Fruit fly (Drosophila melanogaster) whole organism, adult: ENCODE measurements around the gene ph-d.

Source experiments
- CG11617 ChIP-seq: fragments of 200-800 bp; sonication (Bioruptor generic); optimal IDR thresholded peaks from 2 replicates; lab custom pipeline; 2017; ENCODE audit warnings: mild to moderate bottlenecking, missing biosample characterization, missing genetic modification reagents, missing genetic modification characterization
- CG12768 ChIP-seq: fragments of 200-800 bp; sonication (Bioruptor generic); optimal IDR thresholded peaks from 2 replicates; lab custom pipeline; 2017; ENCODE audit warnings: missing biosample characterization, missing genetic modification characterization, mild to moderate bottlenecking, moderate library complexity, missing genetic modification reagents
- CG14711 ChIP-seq: fragments of 200-800 bp; sonication (Bioruptor generic); optimal IDR thresholded peaks from 2 replicates; lab custom pipeline; 2018; ENCODE audit warnings: missing biosample characterization, mild to moderate bottlenecking, missing genetic modification characterization, moderate library complexity
- CG1620 ChIP-seq: fragments of 200-800 bp; sonication (Bioruptor generic); optimal IDR thresholded peaks from 2 replicates; lab custom pipeline; 2016; ENCODE audit warnings: missing biosample characterization, missing genetic modification characterization
- CG33017 ChIP-seq: fragments of 200-800 bp; sonication (Bioruptor generic); optimal IDR thresholded peaks from 2 replicates; lab custom pipeline; 2018; ENCODE audit warnings: missing biosample characterization, mild to moderate bottlenecking, missing genetic modification characterization, moderate library complexity
- CG5204 ChIP-seq: fragments of 200-800 bp; sonication (Bioruptor generic); optimal IDR thresholded peaks from 2 replicates; lab custom pipeline; 2016; ENCODE audit warnings: missing biosample characterization, missing genetic modification characterization
- CG7045 ChIP-seq: fragments of 200-800 bp; sonication (Bioruptor generic); optimal IDR thresholded peaks from 2 replicates; lab custom pipeline; 2017; ENCODE audit warnings: missing biosample characterization, mild to moderate bottlenecking, missing genetic modification characterization
- CG7101 ChIP-seq: fragments of 200-800 bp; sonication (Bioruptor generic); optimal IDR thresholded peaks from 2 replicates; lab custom pipeline; 2018; ENCODE audit warnings: missing biosample characterization, mild to moderate bottlenecking, missing genetic modification characterization, moderate library complexity
- Clk ChIP-seq: fragments of 200-800 bp; sonication (Bioruptor generic); optimal IDR thresholded peaks from 2 replicates; lab custom pipeline; 2017; ENCODE audit warnings: missing biosample characterization, missing genetic modification characterization
- Crg-1 ChIP-seq: fragments of 200-800 bp; sonication (Bioruptor generic); optimal IDR thresholded peaks from 2 replicates; lab custom pipeline; 2016; ENCODE audit warnings: missing biosample characterization, missing genetic modification characterization
- Hr96 ChIP-seq: fragments of 200-800 bp; sonication (Bioruptor generic); optimal IDR thresholded peaks from 2 replicates; lab custom pipeline; 2016; ENCODE audit warnings: missing biosample characterization, missing genetic modification characterization
- Mnt ChIP-seq: fragments of 200-800 bp; sonication (Bioruptor generic); optimal IDR thresholded peaks from 2 replicates; lab custom pipeline; 2016; ENCODE audit warnings: missing biosample characterization, mild to moderate bottlenecking, missing genetic modification characterization
- bab1 ChIP-seq: fragments of 200-800 bp; sonication (Bioruptor generic); optimal IDR thresholded peaks from 3 replicates; lab custom pipeline; 2019; ENCODE audit warnings: missing biosample characterization, mild to moderate bottlenecking, missing genetic modification characterization, moderate library complexity
- cic ChIP-seq: fragments of 200-800 bp; sonication (Bioruptor generic); optimal IDR thresholded peaks from 2 replicates; lab custom pipeline; 2017; ENCODE audit warnings: missing biosample characterization, mild to moderate bottlenecking, missing genetic modification characterization, moderate library complexity
- cnc ChIP-seq, 2 experiments: fragments of >200 bp; optimal IDR thresholded peaks; 2 replicates each; lab custom pipeline; 2017
- kay ChIP-seq: fragments of 200-800 bp; sonication (Bioruptor generic); peaks from one replicate; lab custom pipeline; 2016; ENCODE audit warnings: missing biosample characterization, missing genetic modification characterization, borderline replicate concordance
- ovo ChIP-seq: fragments of 200-800 bp; sonication (Bioruptor generic); optimal IDR thresholded peaks from 2 replicates; lab custom pipeline; 2016; ENCODE audit warnings: missing biosample characterization, missing genetic modification characterization
- pad ChIP-seq: fragments of 200-800 bp; sonication (Bioruptor generic); optimal IDR thresholded peaks from 3 replicates; lab custom pipeline; 2017; ENCODE audit warnings: missing biosample characterization, missing genetic modification characterization, mild to moderate bottlenecking, moderate library complexity, missing genetic modification reagents
- tj ChIP-seq: fragments of 200-800 bp; sonication (Bioruptor generic); optimal IDR thresholded peaks from 3 replicates; lab custom pipeline; 2017; ENCODE audit warnings: missing biosample characterization, mild to moderate bottlenecking, missing genetic modification characterization, moderate library complexity
- toe ChIP-seq: fragments of 200-800 bp; sonication (Bioruptor generic); optimal IDR thresholded peaks from 2 replicates; lab custom pipeline; 2016; ENCODE audit warnings: missing biosample characterization, missing genetic modification characterization

The ph-d gene

dm6 chrX:2094072-2094761 lies 28.9 kb downstream of the ph-d start, which contains the start of gene csw:
Gene csw, plus strand, starts transcription at chrX:2094234.
- peak; percentile 30 for TF ChIP-seq CG5204 (GFP tag; lab: Kevin White, UChicago)
- TF ChIP-seq CG7101 (tag; lab: Kevin White, UChicago) = peak; percentile 70
- peak; percentile 30 for TF ChIP-seq CG12768 (GFP tag; lab: Kevin White, UChicago)
- no peak for TF ChIP-seq Hr96
- TF ChIP-seq bab1 (GFP tag; lab: Kevin White, UChicago) = peak; percentile 67
- TF ChIP-seq Crg-1 (GFP tag; lab: Kevin White, UChicago) = peak; percentile 52
- peak; percentile 18 for TF ChIP-seq CG33017 (tag; lab: Kevin White, UChicago)
- TF ChIP-seq ovo (GFP tag; lab: Kevin White, UChicago) = peak; percentile 70
- TF ChIP-seq Clk (GFP tag; lab: Kevin White, UChicago) = no peak
- TF ChIP-seq CG11617 (GFP tag; lab: Kevin White, UChicago) = peak; percentile 71
- peak; percentile 70 for TF ChIP-seq Mnt (GFP tag; lab: Kevin White, UChicago)
- TF ChIP-seq cic (GFP tag; lab: Kevin White, UChicago) = peak; percentile 33
- TF ChIP-seq toe (GFP tag; lab: Kevin White, UChicago) = no peak
- peak; percentile 55 for TF ChIP-seq CG1620 (GFP tag; lab: Kevin White, UChicago)
- peak; percentile 51 for TF ChIP-seq pad (GFP tag; lab: Kevin White, UChicago)
- TF ChIP-seq tj (GFP tag; lab: Kevin White, UChicago) = peak; percentile 65
- no peak for TF ChIP-seq cnc (optimal IDR thresholded peaks at IDR 0.05; lab: Kevin White, UChicago)
- TF ChIP-seq CG7045 (GFP tag; lab: Kevin White, UChicago) = no peak
- TF ChIP-seq CG14711 (tag; lab: Kevin White, UChicago) = peak; percentile 17
- TF ChIP-seq kay = no peak

DNA sequence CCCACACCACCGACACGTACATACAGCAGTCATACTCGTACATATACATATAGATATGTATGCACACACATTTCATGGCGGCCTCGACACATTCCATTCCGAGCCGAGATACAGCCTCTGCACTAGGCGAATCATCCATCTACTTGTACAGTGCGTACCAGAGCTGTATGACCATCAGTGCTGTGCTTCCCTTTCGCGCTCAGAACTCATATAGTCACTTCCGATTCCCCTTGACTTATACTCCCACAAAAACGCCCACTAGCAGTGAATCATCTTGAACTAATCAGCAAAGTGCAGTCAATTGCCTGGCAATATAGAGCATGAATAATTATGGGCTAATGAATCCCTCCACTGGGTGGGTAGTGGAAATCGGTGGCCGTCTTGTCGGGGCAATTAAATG lies 33.3 kb downstream of the ph-d start:
- TF ChIP-seq kay (no peak), CG12768 (GFP tag; lab: Kevin White, UChicago) (no peak), CG7101 (tag; lab: Kevin White, UChicago) (no peak), CG11617 (GFP tag; lab: Kevin White, UChicago) (no peak), CG33017 (tag; lab: Kevin White, UChicago) (no peak)

DNA sequence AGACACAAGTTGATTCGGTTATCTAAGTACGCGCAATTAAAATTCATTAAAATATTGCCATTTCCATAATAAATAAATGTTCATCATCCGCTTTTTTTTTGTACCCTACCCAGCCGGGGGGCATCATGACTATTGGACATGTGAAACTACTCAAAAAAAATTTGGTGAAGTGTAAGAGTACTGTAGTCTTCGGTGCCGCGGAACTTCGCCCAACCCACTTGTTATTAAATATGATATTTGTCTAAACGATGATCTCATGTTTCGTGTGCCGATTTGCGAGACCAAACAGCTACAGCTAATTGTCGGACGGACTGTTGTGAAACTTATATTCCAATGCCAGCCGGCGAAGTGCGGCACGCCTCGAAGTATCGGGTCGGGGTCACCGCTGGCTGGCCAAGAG lies 34.3 kb downstream of the ph-d start:
- no peak for TF ChIP-seq CG7101 (tag; lab: Kevin White, UChicago)
- no peak for TF ChIP-seq Mnt (GFP tag; lab: Kevin White, UChicago)
- TF ChIP-seq CG12768 (GFP tag; lab: Kevin White, UChicago) = no peak
- no peak for TF ChIP-seq bab1 (GFP tag; lab: Kevin White, UChicago)
- TF ChIP-seq cnc (optimal IDR thresholded peaks at IDR 0.05; lab: Kevin White, UChicago) = no peak
- TF ChIP-seq CG7045 (GFP tag; lab: Kevin White, UChicago) = no peak
- TF ChIP-seq CG33017 (tag; lab: Kevin White, UChicago) = no peak
- no peak for TF ChIP-seq Hr96
- no peak for TF ChIP-seq Crg-1 (GFP tag; lab: Kevin White, UChicago)
- TF ChIP-seq ovo (GFP tag; lab: Kevin White, UChicago) = no peak
- no peak for TF ChIP-seq cic (GFP tag; lab: Kevin White, UChicago)
- no peak for TF ChIP-seq CG1620 (GFP tag; lab: Kevin White, UChicago)
- TF ChIP-seq Clk (GFP tag; lab: Kevin White, UChicago) = no peak
- no peak for TF ChIP-seq toe (GFP tag; lab: Kevin White, UChicago)
- no peak for TF ChIP-seq tj (GFP tag; lab: Kevin White, UChicago)

DNA sequence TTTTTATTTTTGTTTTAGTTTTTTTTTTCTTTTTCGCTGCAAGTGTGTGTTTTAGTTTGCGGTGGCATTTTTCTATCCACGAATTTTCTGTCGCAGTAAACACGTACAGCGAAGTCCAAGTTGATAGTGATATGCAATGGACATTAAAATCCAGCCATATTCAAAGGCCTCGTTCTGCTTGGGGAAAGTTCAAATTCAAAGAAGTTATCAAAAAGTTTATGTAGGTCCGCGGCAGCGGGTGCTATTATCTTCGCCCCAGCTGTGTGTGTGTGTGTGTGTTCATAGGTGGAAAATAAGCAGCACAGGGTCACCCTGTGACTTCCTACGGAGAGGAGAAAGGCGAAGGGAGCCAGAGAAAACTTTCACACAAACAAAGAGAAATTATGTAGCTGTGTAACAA lies 35.6 kb downstream of the ph-d start:
- TF ChIP-seq tj (GFP tag; lab: Kevin White, UChicago) = peak; percentile 16
- no peak for TF ChIP-seq bab1 (GFP tag; lab: Kevin White, UChicago)
- TF ChIP-seq pad (GFP tag; lab: Kevin White, UChicago) = no peak

dm6 chrX:2083678-2084162 lies 39.4 kb downstream of the ph-d start:
- peak; percentile 45 for TF ChIP-seq ovo (GFP tag; lab: Kevin White, UChicago)
- TF ChIP-seq tj (GFP tag; lab: Kevin White, UChicago) = peak; percentile 89
- TF ChIP-seq cic (GFP tag; lab: Kevin White, UChicago) = no peak
- TF ChIP-seq CG1620 (GFP tag; lab: Kevin White, UChicago) = no peak
- peak; percentile 9 for TF ChIP-seq CG14711 (tag; lab: Kevin White, UChicago)
- TF ChIP-seq Mnt (GFP tag; lab: Kevin White, UChicago) = peak; percentile 53
- TF ChIP-seq CG33017 (tag; lab: Kevin White, UChicago) = no peak
- peak; percentile 1 for TF ChIP-seq bab1 (GFP tag; lab: Kevin White, UChicago)
- no peak for TF ChIP-seq CG12768 (GFP tag; lab: Kevin White, UChicago)
- no peak for TF ChIP-seq Clk (GFP tag; lab: Kevin White, UChicago)
- TF ChIP-seq Crg-1 (GFP tag; lab: Kevin White, UChicago) = peak; percentile 30
- TF ChIP-seq pad (GFP tag; lab: Kevin White, UChicago) = no peak
- peak; percentile 48 for TF ChIP-seq CG7101 (tag; lab: Kevin White, UChicago)
- TF ChIP-seq kay = no peak

- TF ChIP-seq toe (GFP tag; lab: Kevin White, UChicago) (peak; percentile 14), CG7045 (GFP tag; lab: Kevin White, UChicago) (peak; percentile 39), CG14711 (tag; lab: Kevin White, UChicago) (peak; percentile 85), CG12768 (GFP tag; lab: Kevin White, UChicago) (peak; percentile 51), CG11617 (GFP tag; lab: Kevin White, UChicago) (peak; percentile 25), Crg-1 (GFP tag; lab: Kevin White, UChicago) (peak; percentile 20), CG33017 (tag; lab: Kevin White, UChicago) (peak; percentile 83), cnc (optimal IDR thresholded peaks at IDR 0.05; lab: Kevin White, UChicago) (no peak), Hr96 (peak; percentile 68), CG7101 (tag; lab: Kevin White, UChicago) (peak; percentile 88), cic (GFP tag; lab: Kevin White, UChicago) (no peak), CG1620 (GFP tag; lab: Kevin White, UChicago) (peak; percentile 22), Clk (GFP tag; lab: Kevin White, UChicago) (no peak), kay (no peak), CG5204 (GFP tag; lab: Kevin White, UChicago) (no peak), Mnt (GFP tag; lab: Kevin White, UChicago) (peak; percentile 45), tj (GFP tag; lab: Kevin White, UChicago) (no peak), bab1 (GFP tag; lab: Kevin White, UChicago) (peak; percentile 81), ovo (GFP tag; lab: Kevin White, UChicago) (no peak), pad (GFP tag; lab: Kevin White, UChicago) (peak; percentile 47)
These were observed 40.0 kb downstream of the ph-d start for dm6 chrX:2083109-2083508.
